Worm (Caenorhabditis elegans): ENCODE results near the gene Y38E10A.14.

- TF ChIP-seq rnt-1 (tag; optimal IDR thresholded peaks at IDR 0.05): no peak
- no peak for TF ChIP-seq dve-1 (tag; optimal IDR thresholded peaks at IDR 0.05)
- no peak for TF ChIP-seq npax-4 (tag; optimal IDR thresholded peaks at IDR 0.05)
- no peak for TF ChIP-seq zip-5 (tag; optimal IDR thresholded peaks at IDR 0.05)
- no peak for TF ChIP-seq K09A11.1 (tag; optimal IDR thresholded peaks at IDR 0.05; ENCODE audit: insufficient read depth)
- no peak for TF ChIP-seq eyg-1 (tag; optimal IDR thresholded peaks at IDR 0.05)
- TF ChIP-seq sdc-2 (tag; optimal IDR thresholded peaks at IDR 0.05): no peak
- TF ChIP-seq ahr-1 (tag; optimal IDR thresholded peaks at IDR 0.05): no peak
- no peak for TF ChIP-seq dmd-4 (tag; optimal IDR thresholded peaks at IDR 0.05; ENCODE audit: borderline replicate concordance)
Observed at ce11 chrII:12673311-12673710, 49.0 kb upstream of the Y38E10A.14 start.

All from whole organism, late embryonic.